In the genomic region with DNA sequence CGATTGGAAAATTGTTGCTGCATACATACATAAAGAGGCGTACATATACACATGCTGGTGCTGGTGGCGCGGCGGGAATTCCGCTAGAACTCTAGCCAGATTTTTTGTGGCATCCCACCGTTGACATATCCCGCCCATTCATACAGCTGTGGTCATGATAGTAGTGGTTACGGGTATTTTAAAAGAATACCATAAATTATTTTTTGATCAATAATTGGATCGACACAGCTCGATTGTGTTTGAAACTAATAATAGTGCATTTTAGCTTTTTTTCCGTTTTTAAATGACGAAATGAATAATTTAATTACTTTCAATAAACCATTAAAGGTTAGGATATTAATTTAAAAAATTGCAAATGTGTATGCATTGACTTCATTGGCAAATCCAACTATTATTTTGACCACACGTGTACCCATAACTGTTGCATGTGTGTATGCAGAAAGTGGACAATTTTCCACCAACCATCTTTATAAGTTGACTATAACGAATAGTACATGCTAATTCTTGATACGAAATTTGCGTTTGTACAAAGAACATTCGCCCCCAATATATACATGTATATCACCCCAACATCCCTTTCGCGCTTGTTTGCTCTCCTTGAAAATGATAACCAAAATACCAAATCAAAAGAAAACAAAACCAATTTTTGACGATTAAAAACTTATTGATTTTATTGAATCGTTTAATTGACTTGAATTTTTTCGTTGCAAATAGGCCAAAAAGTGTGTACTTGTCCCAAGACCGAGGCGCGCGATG, we compare ENCODE assay signal across 1 fruit fly cellular context.
TF ChIP-seq lines count a peak whose summit lies in the region.

No protein-coding gene starts in this region.

TF ChIP-seq in whole organism, embryonic, 481 proteins besides CTCF, POLR2A, EP300 and RAD21 (continued from another document and continues in another):
- no peak for TF ChIP-seq lov (optimal IDR thresholded peaks at IDR 0.05; lab: Kevin White, UChicago)
- TF ChIP-seq lov (GFP tag; IDR thresholded peaks at IDR 0.05; lab: Robert Waterston, UW), result peak; percentile 78; the same call in 2 of the 3 replicates
- TF ChIP-seq Scr (GFP tag; IDR thresholded peaks at IDR 0.05; lab: Robert Waterston, UW; ENCODE audit: partially characterized antibody), result no peak
- peak; percentile 81; the same call in 1 of the 3 replicates for TF ChIP-seq CG2199 (GFP tag; IDR thresholded peaks at IDR 0.05; lab: Robert Waterston, UW)
- TF ChIP-seq Sry-δ (GFP tag; optimal IDR thresholded peaks at IDR 0.05; lab: Kevin White, UChicago), result peak; percentile 29
- peak; percentile 60 for TF ChIP-seq CG31224 (GFP tag; IDR thresholded peaks at IDR 0.05; lab: Robert Waterston, UW)
- TF ChIP-seq ERR (GFP tag; optimal IDR thresholded peaks at IDR 0.05; lab: Kevin White, UChicago), result peak; percentile 44
- no peak for TF ChIP-seq mld (GFP tag; IDR thresholded peaks at IDR 0.05; lab: Robert Waterston, UW; ENCODE audit: partially characterized antibody)
- TF ChIP-seq CG15601 (tag; optimal IDR thresholded peaks at IDR 0.05; lab: Kevin White, UChicago), result peak; percentile 55
- TF ChIP-seq mirr (GFP tag; optimal IDR thresholded peaks at IDR 0.05; lab: Kevin White, UChicago), result peak; percentile 45
- TF ChIP-seq tgo (GFP tag; IDR thresholded peaks at IDR 0.05; lab: Robert Waterston, UW), result peak; percentile 76
- TF ChIP-seq knrl (GFP tag; IDR thresholded peaks at IDR 0.05; lab: Robert Waterston, UW; ENCODE audit: partially characterized antibody), result no peak
- peak; percentile 67 for TF ChIP-seq slp2 (GFP tag; optimal IDR thresholded peaks at IDR 0.05; lab: Kevin White, UChicago)
- TF ChIP-seq CG7357 (GFP tag; IDR thresholded peaks at IDR 0.05; lab: Robert Waterston, UW), result peak; percentile 54; the same call in 2 of the 3 replicates
- no peak for TF ChIP-seq CG8765 (GFP tag; IDR thresholded peaks at IDR 0.05; lab: Robert Waterston, UW)
- peak; percentile 77 for TF ChIP-seq gsb-n (tag; optimal IDR thresholded peaks at IDR 0.05; lab: Kevin White, UChicago)
- peak; percentile 75 for TF ChIP-seq ap (GFP tag; IDR thresholded peaks at IDR 0.05; lab: Robert Waterston, UW)
- TF ChIP-seq rib (GFP tag; IDR thresholded peaks at IDR 0.05; lab: Robert Waterston, UW), result peak; percentile 42
- TF ChIP-seq CG11695 (GFP tag; IDR thresholded peaks at IDR 0.05; lab: Robert Waterston, UW), result peak; percentile 89
- TF ChIP-seq gsb (GFP tag; IDR thresholded peaks at IDR 0.05; lab: Robert Waterston, UW), result peak; percentile 57
- peak; percentile 44 for TF ChIP-seq cato (GFP tag; optimal IDR thresholded peaks at IDR 0.05; lab: Kevin White, UChicago; ENCODE audit: borderline replicate concordance)
- peak; percentile 77 for TF ChIP-seq zen (tag; optimal IDR thresholded peaks at IDR 0.05; lab: Kevin White, UChicago)
- peak; percentile 55; the same call in 1 of the 2 replicates for TF ChIP-seq CG7372 (GFP tag; IDR thresholded peaks at IDR 0.05; lab: Robert Waterston, UW)
- peak; percentile 98 for TF ChIP-seq CG11696 (GFP tag; IDR thresholded peaks at IDR 0.05; lab: Robert Waterston, UW)
- TF ChIP-seq CG1792 (GFP tag; optimal IDR thresholded peaks at IDR 0.05; lab: Kevin White, UChicago), result peak; percentile 29
- peak; percentile 60 for TF ChIP-seq MESR4 (GFP tag; optimal IDR thresholded peaks at IDR 0.05; lab: Kevin White, UChicago)
- peak; percentile 80 for TF ChIP-seq CG6254 (GFP tag; optimal IDR thresholded peaks at IDR 0.05; lab: Kevin White, UChicago)
- TF ChIP-seq en (GFP tag; optimal IDR thresholded peaks at IDR 0.05; lab: Kevin White, UChicago), result peak; percentile 16
- TF ChIP-seq dpn (GFP tag; optimal IDR thresholded peaks at IDR 0.05; lab: Kevin White, UChicago), result peak; percentile 53 to 73
- TF ChIP-seq Drgx (GFP tag; IDR thresholded peaks at IDR 0.05; lab: Robert Waterston, UW), result peak; percentile 87
- peak; percentile 70 for TF ChIP-seq CG4707 (GFP tag; optimal IDR thresholded peaks at IDR 0.05; lab: Kevin White, UChicago)
- TF ChIP-seq CG10565 (GFP tag; optimal IDR thresholded peaks at IDR 0.05; lab: Kevin White, UChicago), result no peak
- TF ChIP-seq salm (tag; optimal IDR thresholded peaks at IDR 0.05; lab: Kevin White, UChicago), result peak; percentile 67
- peak; percentile 78 for TF ChIP-seq seq (GFP tag; IDR thresholded peaks at IDR 0.05; lab: Robert Waterston, UW)
- peak; percentile 79 for TF ChIP-seq CG4424 (GFP tag; optimal IDR thresholded peaks at IDR 0.05; lab: Kevin White, UChicago)
- TF ChIP-seq CG9817 (tag; optimal IDR thresholded peaks at IDR 0.05; lab: Kevin White, UChicago), result peak; percentile 30
- peak; percentile 69 for TF ChIP-seq H15 (GFP tag; IDR thresholded peaks at IDR 0.05; lab: Robert Waterston, UW)
- peak; percentile 50 for TF ChIP-seq Bteb2 (GFP tag; optimal IDR thresholded peaks at IDR 0.05; lab: Kevin White, UChicago)
- TF ChIP-seq hth (optimal IDR thresholded peaks at IDR 0.05; lab: Kevin White, UChicago), result no peak
- TF ChIP-seq HLHmδ (GFP tag; optimal IDR thresholded peaks at IDR 0.05; lab: Kevin White, UChicago), result no peak
- peak; percentile 71; the same call in 3 of the 4 replicates for TF ChIP-seq Gug (GFP tag; IDR thresholded peaks at IDR 0.05; lab: Robert Waterston, UW)
- peak; percentile 77 for TF ChIP-seq CG12104 (GFP tag; optimal IDR thresholded peaks at IDR 0.05; lab: Kevin White, UChicago)
- peak; percentile 2 to 82 for TF ChIP-seq bsh (GFP tag; optimal IDR thresholded peaks at IDR 0.05; lab: Kevin White, UChicago)
- TF ChIP-seq Ssrp (tag; optimal IDR thresholded peaks at IDR 0.05; lab: Kevin White, UChicago), result peak; percentile 73
- TF ChIP-seq Lim3 (GFP tag; IDR thresholded peaks at IDR 0.05; lab: Robert Waterston, UW), result no peak
- no peak for TF ChIP-seq Hr39 (optimal IDR thresholded peaks at IDR 0.05; lab: Kevin White, UChicago)
- peak; percentile 37 for TF ChIP-seq CG15011 (GFP tag; optimal IDR thresholded peaks at IDR 0.05; lab: Kevin White, UChicago)
- peak; percentile 76 for TF ChIP-seq Oli (tag; optimal IDR thresholded peaks at IDR 0.05; lab: Kevin White, UChicago)
- TF ChIP-seq fd96Cb (tag; optimal IDR thresholded peaks at IDR 0.05; lab: Kevin White, UChicago), result peak; percentile 73
- peak; percentile 60 for TF ChIP-seq CG12744 (GFP tag; optimal IDR thresholded peaks at IDR 0.05; lab: Kevin White, UChicago)
- no peak for TF ChIP-seq CG6791 (GFP tag; IDR thresholded peaks at IDR 0.05; lab: Robert Waterston, UW; ENCODE audit: partially characterized antibody)
- peak; percentile 81 for TF ChIP-seq CG7839 (tag; optimal IDR thresholded peaks at IDR 0.05; lab: Kevin White, UChicago)
- peak; percentile 72 for TF ChIP-seq CG6683 (GFP tag; optimal IDR thresholded peaks at IDR 0.05; lab: Kevin White, UChicago)
- peak; percentile 24 for TF ChIP-seq Ets97D (GFP tag; optimal IDR thresholded peaks at IDR 0.05; lab: Kevin White, UChicago)
- peak; percentile 64 for TF ChIP-seq CG13123 (GFP tag; optimal IDR thresholded peaks at IDR 0.05; lab: Kevin White, UChicago)
- TF ChIP-seq bcd (GFP tag; optimal IDR thresholded peaks at IDR 0.05; lab: Kevin White, UChicago), result peak; percentile 71
- TF ChIP-seq CG18619 (GFP tag; optimal IDR thresholded peaks at IDR 0.05; lab: Kevin White, UChicago), result peak; percentile 74
- peak; percentile 82 for TF ChIP-seq CG3065 (GFP tag; optimal IDR thresholded peaks at IDR 0.05; lab: Kevin White, UChicago)
- TF ChIP-seq CHES-1-like (GFP tag; optimal IDR thresholded peaks at IDR 0.05; lab: Kevin White, UChicago), result peak; percentile 73
- TF ChIP-seq B-H1 (GFP tag; IDR thresholded peaks at IDR 0.05; lab: Robert Waterston, UW), result peak; percentile 71
- peak; percentile 70 for TF ChIP-seq gcm2 (GFP tag; optimal IDR thresholded peaks at IDR 0.05; lab: Kevin White, UChicago)
- TF ChIP-seq CG17612 (GFP tag; IDR thresholded peaks at IDR 0.05; lab: Robert Waterston, UW), result no peak
- peak; percentile 84 for TF ChIP-seq Sox102F (GFP tag; optimal IDR thresholded peaks at IDR 0.05; lab: Kevin White, UChicago)
- TF ChIP-seq ftz-f1 (GFP tag; optimal IDR thresholded peaks at IDR 0.05; lab: Kevin White, UChicago), result peak; percentile 23
- TF ChIP-seq CG10654 (GFP tag; optimal IDR thresholded peaks at IDR 0.05; lab: Kevin White, UChicago), result peak; percentile 61
- peak; percentile 74 for TF ChIP-seq cg (GFP tag; optimal IDR thresholded peaks at IDR 0.05; lab: Kevin White, UChicago)
- peak; percentile 51 for TF ChIP-seq Atf3 (GFP tag; optimal IDR thresholded peaks at IDR 0.05; lab: Kevin White, UChicago)
- TF ChIP-seq Dll (GFP tag; IDR thresholded peaks at IDR 0.05; lab: Robert Waterston, UW; ENCODE audit: partially characterized antibody), result no peak
- peak; percentile 80 for TF ChIP-seq CG12299 (tag; optimal IDR thresholded peaks at IDR 0.05; lab: Kevin White, UChicago)
- TF ChIP-seq NfI (GFP tag; optimal IDR thresholded peaks at IDR 0.05; lab: Kevin White, UChicago), result peak; percentile 76
- no peak for TF ChIP-seq CG9797 (GFP tag; optimal IDR thresholded peaks at IDR 0.05; lab: Kevin White, UChicago)
- peak; percentile 42; the same call in 1 of the 2 replicates for TF ChIP-seq CG10321 (GFP tag; IDR thresholded peaks at IDR 0.05; lab: Robert Waterston, UW)
- no peak for TF ChIP-seq TFAM (GFP tag; optimal IDR thresholded peaks at IDR 0.05; lab: Kevin White, UChicago)
- TF ChIP-seq CG12071 (GFP tag; optimal IDR thresholded peaks at IDR 0.05; lab: Kevin White, UChicago), result peak; percentile 85
- peak; percentile 55; the same call in 1 of the 2 replicates for TF ChIP-seq al (GFP tag; IDR thresholded peaks at IDR 0.05; lab: Robert Waterston, UW)
- TF ChIP-seq CG3281 (GFP tag; optimal IDR thresholded peaks at IDR 0.05; lab: Kevin White, UChicago), result peak; percentile 81
- TF ChIP-seq tna (GFP tag; IDR thresholded peaks at IDR 0.05; lab: Robert Waterston, UW; ENCODE audit: partially characterized antibody), result no peak
- TF ChIP-seq CG7271 (tag; optimal IDR thresholded peaks at IDR 0.05; lab: Kevin White, UChicago), result no peak
- TF ChIP-seq CG1233 (GFP tag; optimal IDR thresholded peaks at IDR 0.05; lab: Kevin White, UChicago), result peak; percentile 67
- peak; percentile 53 for TF ChIP-seq jing (GFP tag; optimal IDR thresholded peaks at IDR 0.05; lab: Kevin White, UChicago)
- no peak for TF ChIP-seq CG10431 (GFP tag; optimal IDR thresholded peaks at IDR 0.05; lab: Kevin White, UChicago)
- 0 out of 2 replicates have a peak, but pooled peaks have one; percentile 32 for TF ChIP-seq ro (GFP tag; IDR thresholded peaks at IDR 0.05; lab: Robert Waterston, UW)
- peak; percentile 92 for TF ChIP-seq ci (GFP tag; IDR thresholded peaks at IDR 0.05; lab: Robert Waterston, UW)
- TF ChIP-seq sqz (GFP tag; optimal IDR thresholded peaks at IDR 0.05; lab: Kevin White, UChicago), result no peak
- no peak for TF ChIP-seq Lpt (GFP tag; optimal IDR thresholded peaks at IDR 0.05; lab: Kevin White, UChicago)
- TF ChIP-seq aop (GFP tag; IDR thresholded peaks at IDR 0.05; lab: Robert Waterston, UW), result no peak
- no peak for TF ChIP-seq Trl (optimal IDR thresholded peaks at IDR 0.05; lab: Kevin White, UChicago)
- TF ChIP-seq Trl (GFP tag; optimal IDR thresholded peaks at IDR 0.05; lab: Kevin White, UChicago), result peak; percentile 66
- peak; percentile 79 for TF ChIP-seq Vsx1 (GFP tag; optimal IDR thresholded peaks at IDR 0.05; lab: Kevin White, UChicago)
- TF ChIP-seq HLH3B (GFP tag; IDR thresholded peaks at IDR 0.05; lab: Robert Waterston, UW), result peak; percentile 67; the same call in 1 of the 2 replicates
- no peak for TF ChIP-seq pfk (GFP tag; optimal IDR thresholded peaks at IDR 0.05; lab: Kevin White, UChicago)
- peak; percentile 66 for TF ChIP-seq wor (GFP tag; IDR thresholded peaks at IDR 0.05; lab: Robert Waterston, UW)
- peak; percentile 81 for TF ChIP-seq Hsf (GFP tag; optimal IDR thresholded peaks at IDR 0.05; lab: Kevin White, UChicago)
- peak; percentile 70 for TF ChIP-seq Aef1 (GFP tag; IDR thresholded peaks at IDR 0.05; lab: Robert Waterston, UW)
- TF ChIP-seq BtbVII (GFP tag; optimal IDR thresholded peaks at IDR 0.05; lab: Kevin White, UChicago), result peak; percentile 69
- peak; percentile 83 for TF ChIP-seq CG2120 (GFP tag; optimal IDR thresholded peaks at IDR 0.05; lab: Kevin White, UChicago)
- TF ChIP-seq stwl (tag; optimal IDR thresholded peaks at IDR 0.05; lab: Kevin White, UChicago), result peak; percentile 23
- TF ChIP-seq CG15479 (GFP tag; optimal IDR thresholded peaks at IDR 0.05; lab: Kevin White, UChicago), result no peak
- no peak for TF ChIP-seq sr (GFP tag; IDR thresholded peaks at IDR 0.05; lab: Robert Waterston, UW)
- peak; percentile 60 for TF ChIP-seq CG13296 (GFP tag; optimal IDR thresholded peaks at IDR 0.05; lab: Kevin White, UChicago)
- peak; percentile 56; the same call in 1 of the 2 replicates for TF ChIP-seq ara (GFP tag; IDR thresholded peaks at IDR 0.05; lab: Robert Waterston, UW)
- TF ChIP-seq CG3726 (GFP tag; IDR thresholded peaks at IDR 0.05; lab: Robert Waterston, UW), result 0 out of 3 replicates have a peak, but pooled peaks have one; percentile 11
- TF ChIP-seq Lhr (GFP tag; optimal IDR thresholded peaks at IDR 0.05; lab: Kevin White, UChicago), result peak; percentile 47
- TF ChIP-seq CG5180 (GFP tag; optimal IDR thresholded peaks at IDR 0.05; lab: Kevin White, UChicago), result no peak
- TF ChIP-seq CrebB (tag; optimal IDR thresholded peaks at IDR 0.05; lab: Kevin White, UChicago), result peak; percentile 67
- no peak for TF ChIP-seq Nf-YC (tag; optimal IDR thresholded peaks at IDR 0.05; lab: Kevin White, UChicago)
- peak; percentile 80 for TF ChIP-seq Blimp-1 (GFP tag; optimal IDR thresholded peaks at IDR 0.05; lab: Kevin White, UChicago)
- peak; percentile 90 for TF ChIP-seq Awh (GFP tag; IDR thresholded peaks at IDR 0.05; lab: Robert Waterston, UW)
- peak; percentile 38 for TF ChIP-seq twi (tag; optimal IDR thresholded peaks at IDR 0.05; lab: Kevin White, UChicago)
- peak; percentile 73 for TF ChIP-seq D19A (tag; optimal IDR thresholded peaks at IDR 0.05; lab: Kevin White, UChicago)
- peak; percentile 85 for TF ChIP-seq CG30403 (GFP tag; optimal IDR thresholded peaks at IDR 0.05; lab: Kevin White, UChicago)
- peak; percentile 82 for TF ChIP-seq CG14050 (GFP tag; IDR thresholded peaks at IDR 0.05; lab: Robert Waterston, UW)
- peak; percentile 64 for TF ChIP-seq eyg (GFP tag; optimal IDR thresholded peaks at IDR 0.05; lab: Kevin White, UChicago)
- TF ChIP-seq Med (GFP tag; lab: Kevin White, UChicago), result peak; percentile 97
- TF ChIP-seq sna (GFP tag; IDR thresholded peaks at IDR 0.05; lab: Robert Waterston, UW; ENCODE audit: partially characterized antibody), result no peak
- no peak for TF ChIP-seq h (optimal IDR thresholded peaks at IDR 0.05; lab: Kevin White, UChicago)
- TF ChIP-seq CG6689 (GFP tag; IDR thresholded peaks at IDR 0.05; lab: Robert Waterston, UW), result peak; percentile 76
- peak; percentile 1 for TF ChIP-seq CG8089 (GFP tag; optimal IDR thresholded peaks at IDR 0.05; lab: Kevin White, UChicago)
- peak; percentile 39 for TF ChIP-seq CG9437 (GFP tag; optimal IDR thresholded peaks at IDR 0.05; lab: Kevin White, UChicago)
- TF ChIP-seq disco-r (GFP tag; optimal IDR thresholded peaks at IDR 0.05; lab: Kevin White, UChicago), result peak; percentile 49
- no peak for TF ChIP-seq dm (GFP tag; optimal IDR thresholded peaks at IDR 0.05; lab: Kevin White, UChicago)
